Worm (Caenorhabditis elegans) whole organism, early embryonic: ENCODE measurements around the gene srh-75.

Experiments
- B0310.2 ChIP-seq: sonication (generic microtip); optimal IDR thresholded peaks from 2 replicates; lab custom pipeline; 2016; ENCODE audit warnings: mild to moderate bottlenecking, missing genetic modification characterization, missing compliant biosample characterization
- F13C5.2 ChIP-seq: sonication (generic microtip); optimal IDR thresholded peaks from 2 replicates; lab custom pipeline; 2017; ENCODE audit warnings: mild to moderate bottlenecking, missing genetic modification characterization, inconsistent platforms, missing compliant biosample characterization
- aly-1 ChIP-seq: sonication (generic microtip); optimal IDR thresholded peaks from 2 replicates; lab custom pipeline; 2016; ENCODE audit warnings: missing genetic modification characterization, missing compliant biosample characterization
- ama-1 ChIP-seq: fragments of 150-350 bp; optimal IDR thresholded peaks from 2 replicates; lab custom pipeline; 2014
- ceh-13 ChIP-seq: fragments of 200-800 bp; sonication (Bioruptor generic); optimal IDR thresholded peaks from 2 replicates; lab custom pipeline; 2018; ENCODE audit warnings: mild to moderate bottlenecking, missing genetic modification characterization, missing compliant biosample characterization
- ceh-36 ChIP-seq: sonication (generic microtip); optimal IDR thresholded peaks from 2 replicates; lab custom pipeline; 2016; ENCODE audit warnings: missing genetic modification characterization, inconsistent platforms, missing compliant biosample characterization
- ets-7 ChIP-seq: sonication (generic microtip); optimal IDR thresholded peaks from 2 replicates; lab custom pipeline; 2016; ENCODE audit warnings: missing genotype, missing genetic modification characterization, missing compliant biosample characterization
- flt-1 ChIP-seq: fragments of 200-800 bp; sonication (Bioruptor generic); IDR thresholded peaks from 2 replicates; pipeline ENCODE4 v1.3.6; 2022; ENCODE audit warnings: missing genetic modification characterization, missing compliant biosample characterization
- hmbx-1 ChIP-seq: sonication (generic microtip); optimal IDR thresholded peaks from 2 replicates; lab custom pipeline; 2016; ENCODE audit warnings: mild to moderate bottlenecking, missing genetic modification characterization, missing compliant biosample characterization
- hmg-4 ChIP-seq: fragments of 200-800 bp; sonication (Bioruptor generic); optimal IDR thresholded peaks from 2 replicates; lab custom pipeline; 2018; ENCODE audit warnings: mild to moderate bottlenecking, missing genetic modification characterization, missing compliant biosample characterization
- hnd-1 ChIP-seq: sonication (generic microtip); optimal IDR thresholded peaks from 2 replicates; lab custom pipeline; 2016; ENCODE audit warnings: missing genetic modification characterization, missing compliant biosample characterization
- pes-1 ChIP-seq: fragments of 200-800 bp; sonication (Bioruptor generic); IDR thresholded peaks from 2 replicates; pipeline ENCODE4 v1.3.6; 2022; ENCODE audit warnings: missing genetic modification reagents, missing genetic modification characterization, missing compliant biosample characterization
- scrt-1 ChIP-seq: fragments of 200-800 bp; sonication (Bioruptor generic); IDR thresholded peaks from 2 replicates; pipeline ENCODE4 v1.3.6; 2022; ENCODE audit warnings: missing genetic modification characterization, missing compliant biosample characterization
- sea-1 ChIP-seq: fragments of 200-800 bp; sonication (Bioruptor generic); conservative IDR thresholded peaks from 2 replicates; pipeline ENCODE4 v1.3.6; 2022; ENCODE audit warnings: missing genetic modification characterization, missing compliant biosample characterization
- tbx-11 ChIP-seq: fragments of 200-800 bp; sonication (Bioruptor generic); IDR thresholded peaks from 2 replicates; pipeline ENCODE4 v1.3.6; 2022; ENCODE audit warnings: missing genetic modification characterization, missing compliant biosample characterization
- tbx-37 ChIP-seq: fragments of 200-800 bp; sonication (Bioruptor generic); conservative IDR thresholded peaks from 2 replicates; pipeline ENCODE4 v1.3.6; 2022; ENCODE audit warnings: missing genetic modification reagents, missing genetic modification characterization, missing compliant biosample characterization
- tra-4 ChIP-seq: sonication (generic microtip); optimal IDR thresholded peaks from 2 replicates; lab custom pipeline; 2017; ENCODE audit warnings: missing genetic modification characterization, missing compliant biosample characterization

Gene srh-75

ce11 chrV:11022817-11023216 is 34.1 kb downstream of the srh-75 start, which contains the start of the genes C13G3.12 and hot-6:
C13G3.12 (minus strand) TSS chrV:11022917.
hot-6 (minus strand) TSS chrV:11022937.
- TF ChIP-seq aly-1 (tag; lab: Kevin White, UChicago) (no peak), F13C5.2 (tag; lab: Kevin White, UChicago) (no peak)

DNA sequence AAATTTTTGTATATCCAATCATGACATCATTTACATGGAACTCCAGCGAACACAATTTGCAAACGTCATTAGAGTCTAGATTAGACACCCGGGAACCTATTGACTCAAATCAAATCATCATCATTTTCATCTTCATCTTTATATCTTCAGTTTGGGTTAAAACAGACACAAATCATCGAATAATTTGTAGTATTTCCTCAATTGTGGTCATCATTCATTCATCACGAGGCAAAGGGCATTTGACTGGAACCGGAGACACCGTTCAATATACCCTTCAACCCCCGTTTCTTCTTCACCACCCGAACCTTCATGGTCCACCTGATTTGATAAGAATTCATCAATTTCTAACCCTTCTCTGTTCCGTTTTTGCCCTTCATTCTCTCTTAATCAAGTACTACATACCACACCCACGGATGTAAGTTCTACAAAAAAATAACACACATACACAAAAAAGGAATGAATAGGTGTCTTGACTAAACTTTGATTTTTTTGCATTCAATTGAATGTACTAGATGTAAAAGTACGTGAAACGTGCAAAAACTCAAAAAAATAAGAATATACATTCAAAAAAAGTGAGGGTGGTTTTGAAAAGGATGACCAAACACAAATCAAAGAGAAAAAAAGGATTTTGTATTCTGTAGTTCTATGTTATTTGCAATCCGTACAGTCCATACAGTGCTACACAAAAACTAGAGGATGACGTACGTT is 39.9 kb downstream of the srh-75 start:
- TF ChIP-seq ama-1 (lab: Kevin White, UChicago) (no peak), tbx-37 (GFP tag; lab: Robert Waterston, UW) (no peak), ets-7 (no peak), F13C5.2 (tag; lab: Kevin White, UChicago) (no peak), flt-1 (GFP tag; lab: Robert Waterston, UW) (no peak), pes-1 (no peak), ceh-13 (no peak), tra-4 (tag; lab: Kevin White, UChicago) (no peak), hnd-1 (tag; lab: Kevin White, UChicago) (no peak), tbx-11 (GFP tag; lab: Robert Waterston, UW) (no peak), ceh-36 (tag; lab: Kevin White, UChicago) (no peak), sea-1 (no peak), hmbx-1 (no peak), scrt-1 (no peak), B0310.2 (no peak)

DNA sequence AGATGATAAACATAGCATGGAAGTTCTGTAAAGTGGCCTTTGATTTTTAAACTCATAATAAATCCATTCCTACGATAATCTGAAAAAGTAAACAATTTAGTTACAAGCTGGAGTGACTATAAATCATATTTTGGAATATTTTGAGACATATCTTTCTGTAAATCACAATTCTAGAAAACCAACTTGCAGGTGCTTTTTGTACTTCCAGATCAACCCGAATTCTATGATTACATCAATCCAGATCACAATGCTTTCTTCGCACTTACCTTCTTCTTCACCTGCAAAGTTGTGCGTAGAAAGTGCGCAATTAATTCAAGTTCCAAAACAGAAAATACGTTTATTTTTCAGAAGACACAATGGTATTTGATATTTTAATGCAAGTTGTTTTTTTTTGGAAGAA is 42.2 kb downstream of the srh-75 start:
- TF ChIP-seq tra-4 (tag; lab: Kevin White, UChicago) (no peak), flt-1 (GFP tag; lab: Robert Waterston, UW) (no peak), pes-1 (no peak), tbx-11 (GFP tag; lab: Robert Waterston, UW) (no peak), scrt-1 (no peak), tbx-37 (GFP tag; lab: Robert Waterston, UW) (no peak), ceh-13 (no peak), ets-7 (no peak)

DNA sequence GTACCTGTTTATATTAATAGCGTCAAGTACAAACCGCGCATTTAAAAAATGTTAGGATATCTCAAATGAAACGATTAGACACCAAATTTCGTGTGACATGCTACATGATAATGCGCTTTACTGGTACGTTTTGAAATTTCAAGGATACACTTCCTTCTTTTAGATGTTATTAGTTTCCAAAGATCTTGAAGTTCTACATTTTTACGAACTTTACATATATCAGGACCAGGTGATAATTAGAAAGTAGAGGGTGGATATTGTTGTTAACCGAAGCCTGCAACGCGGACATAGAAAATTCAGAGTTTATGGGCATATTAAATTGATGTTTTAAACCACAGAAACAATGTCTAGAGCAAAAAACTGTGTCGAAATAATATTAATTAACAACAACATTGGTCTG is 43.8 kb downstream of the srh-75 start:
- TF ChIP-seq flt-1 (GFP tag; lab: Robert Waterston, UW), result no peak
- no peak for TF ChIP-seq ceh-36 (tag; lab: Kevin White, UChicago)
- TF ChIP-seq B0310.2, result no peak
- TF ChIP-seq scrt-1, result no peak
- TF ChIP-seq aly-1 (tag; lab: Kevin White, UChicago), result no peak
- TF ChIP-seq F13C5.2 (tag; lab: Kevin White, UChicago), result no peak
- TF ChIP-seq ets-7, result no peak
- no peak for TF ChIP-seq tbx-37 (GFP tag; lab: Robert Waterston, UW)
- TF ChIP-seq tra-4 (tag; lab: Kevin White, UChicago), result no peak
- TF ChIP-seq tbx-11 (GFP tag; lab: Robert Waterston, UW), result no peak
- no peak for TF ChIP-seq hnd-1 (tag; lab: Kevin White, UChicago)
- no peak for TF ChIP-seq ama-1 (lab: Kevin White, UChicago)
- no peak for TF ChIP-seq ceh-13

- TF ChIP-seq tra-4 (tag; lab: Kevin White, UChicago) (no peak), flt-1 (GFP tag; lab: Robert Waterston, UW) (no peak), ets-7 (no peak), tbx-37 (GFP tag; lab: Robert Waterston, UW) (no peak), F13C5.2 (tag; lab: Kevin White, UChicago) (no peak), aly-1 (tag; lab: Kevin White, UChicago) (no peak), ceh-36 (tag; lab: Kevin White, UChicago) (no peak), scrt-1 (no peak), ama-1 (lab: Kevin White, UChicago) (no peak), ceh-13 (no peak), sea-1 (no peak), hnd-1 (tag; lab: Kevin White, UChicago) (no peak)
Observed at ce11 chrV:11012419-11012818, 44.5 kb downstream of the srh-75 start, which contains the start of gene C13G3.1. C13G3.1 (minus strand) TSS chrV:11012465.

- TF ChIP-seq hmbx-1, result no peak
- no peak for TF ChIP-seq F13C5.2 (tag; lab: Kevin White, UChicago)
- TF ChIP-seq sea-1, result no peak
- no peak for TF ChIP-seq scrt-1
- no peak for TF ChIP-seq ama-1 (lab: Kevin White, UChicago)
- no peak for TF ChIP-seq hmg-4
- TF ChIP-seq ets-7, result no peak
- TF ChIP-seq ceh-36 (tag; lab: Kevin White, UChicago), result no peak
- TF ChIP-seq tbx-37 (GFP tag; lab: Robert Waterston, UW), result no peak
- no peak for TF ChIP-seq aly-1 (tag; lab: Kevin White, UChicago)
- no peak for TF ChIP-seq B0310.2
- no peak for TF ChIP-seq tbx-11 (GFP tag; lab: Robert Waterston, UW)
- TF ChIP-seq flt-1 (GFP tag; lab: Robert Waterston, UW), result no peak
- TF ChIP-seq ceh-13, result no peak
Observed at ce11 chrV:11011807-11012206, 45.1 kb downstream of the srh-75 start.

ce11 chrV:11010768-11011167 is 46.2 kb downstream of the srh-75 start:
- TF ChIP-seq flt-1 (GFP tag; lab: Robert Waterston, UW) (no peak), tbx-11 (GFP tag; lab: Robert Waterston, UW) (no peak), aly-1 (tag; lab: Kevin White, UChicago) (no peak), scrt-1 (no peak)

- TF ChIP-seq ets-7 (no peak), hmbx-1 (no peak), ceh-36 (tag; lab: Kevin White, UChicago) (no peak), ceh-13 (no peak), tra-4 (tag; lab: Kevin White, UChicago) (no peak), sea-1 (no peak)
Observed at ce11 chrV:11009124-11009524, 47.8 kb downstream of the srh-75 start.
